ENCODE assay signal across 4 worm cellular contexts in genomic region chrV:10679080-10679479, ce11.
TF ChIP-seq lines count a peak whose summit lies in the region.

No protein-coding gene starts in this region.

TF ChIP-seq in whole organism, L1 larva, 84 proteins besides CTCF, POLR2A, EP300 and RAD21:
- TF ChIP-seq aha-1 (tag; optimal IDR thresholded peaks at IDR 0.05; lab: Kevin White, UChicago) = no peak
- TF ChIP-seq lin-14 (GFP tag; optimal IDR thresholded peaks at IDR 0.05; lab: Kevin White, UChicago) = peak; percentile 44
- peak; percentile 73 for TF ChIP-seq blmp-1 (tag; optimal IDR thresholded peaks at IDR 0.05; lab: Kevin White, UChicago)
TF ChIP-seq in whole organism, L1 larva: peak in this region for 2.

TF ChIP-seq in whole organism, L2 larva, 48 proteins besides CTCF, POLR2A, EP300 and RAD21:
- TF ChIP-seq alr-1 (tag; optimal IDR thresholded peaks at IDR 0.05; lab: Kevin White, UChicago) (no peak), elt-1 (tag; optimal IDR thresholded peaks at IDR 0.05; lab: Kevin White, UChicago) (no peak), fos-1 (tag; optimal IDR thresholded peaks at IDR 0.05; lab: Kevin White, UChicago) (peak; percentile 4), ceh-16 (tag; optimal IDR thresholded peaks at IDR 0.05; lab: Kevin White, UChicago) (no peak), peb-1 (tag; optimal IDR thresholded peaks at IDR 0.05; lab: Kevin White, UChicago) (no peak), ZK546.5 (tag; optimal IDR thresholded peaks at IDR 0.05; lab: Kevin White, UChicago) (no peak), ceh-82 (tag; optimal IDR thresholded peaks at IDR 0.05; lab: Kevin White, UChicago) (no peak), unc-62 (GFP tag; optimal IDR thresholded peaks at IDR 0.05; lab: Kevin White, UChicago) (no peak), nhr-10 (tag; optimal IDR thresholded peaks at IDR 0.05; lab: Kevin White, UChicago) (no peak), lsy-2 (tag; optimal IDR thresholded peaks at IDR 0.05; lab: Kevin White, UChicago) (peak in 1 of 2 experiments; percentile 6)
TF ChIP-seq in whole organism, L2 larva: peak in this region for 2.

TF ChIP-seq in whole organism, L3 larva, 47 proteins besides CTCF, POLR2A, EP300 and RAD21:
- TF ChIP-seq nhr-23 (tag; optimal IDR thresholded peaks at IDR 0.05; lab: Kevin White, UChicago) (peak; percentile 59), zag-1 (tag; optimal IDR thresholded peaks at IDR 0.05; lab: Kevin White, UChicago) (no peak), pha-4 (tag; optimal IDR thresholded peaks at IDR 0.05; lab: Kevin White, UChicago) (no peak), ceh-28 (tag; optimal IDR thresholded peaks at IDR 0.05; lab: Kevin White, UChicago) (no peak), lsy-12 (tag; optimal IDR thresholded peaks at IDR 0.05; lab: Kevin White, UChicago) (no peak)

TF ChIP-seq in whole organism, mixed stage, embryonic, 35 proteins besides CTCF, POLR2A, EP300 and RAD21:
- no peak for TF ChIP-seq bed-3 (GFP tag; optimal IDR thresholded peaks at IDR 0.05; lab: Kevin White, UChicago)
- TF ChIP-seq ham-2 (GFP tag; optimal IDR thresholded peaks at IDR 0.05; lab: Kevin White, UChicago) = peak; percentile 23
- no peak for TF ChIP-seq elt-1 (tag; optimal IDR thresholded peaks at IDR 0.05; lab: Kevin White, UChicago; ENCODE audit: borderline replicate concordance, insufficient read depth)
- TF ChIP-seq mep-1 (tag; optimal IDR thresholded peaks at IDR 0.05; lab: Kevin White, UChicago) = no peak
- no peak for TF ChIP-seq ceh-39 (tag; optimal IDR thresholded peaks at IDR 0.05; lab: Kevin White, UChicago)

Comparison
In these comparisons a context has a peak if more than half of its experiments do, and no peak if none do; other contexts are left out.
1. Of the 22 proteins assayed by ChIP-seq in both whole organism, L1 larva and whole organism, L2 larva: peak only in whole organism, L1 larva: blmp-1; only in whole organism, L2 larva: fos-1; in both: none; in neither: 19; mixed calls (peak in some experiments, not most) for 1.